Worm (Caenorhabditis elegans): Measurements from ENCODE around the gene mig-21.

DNA sequence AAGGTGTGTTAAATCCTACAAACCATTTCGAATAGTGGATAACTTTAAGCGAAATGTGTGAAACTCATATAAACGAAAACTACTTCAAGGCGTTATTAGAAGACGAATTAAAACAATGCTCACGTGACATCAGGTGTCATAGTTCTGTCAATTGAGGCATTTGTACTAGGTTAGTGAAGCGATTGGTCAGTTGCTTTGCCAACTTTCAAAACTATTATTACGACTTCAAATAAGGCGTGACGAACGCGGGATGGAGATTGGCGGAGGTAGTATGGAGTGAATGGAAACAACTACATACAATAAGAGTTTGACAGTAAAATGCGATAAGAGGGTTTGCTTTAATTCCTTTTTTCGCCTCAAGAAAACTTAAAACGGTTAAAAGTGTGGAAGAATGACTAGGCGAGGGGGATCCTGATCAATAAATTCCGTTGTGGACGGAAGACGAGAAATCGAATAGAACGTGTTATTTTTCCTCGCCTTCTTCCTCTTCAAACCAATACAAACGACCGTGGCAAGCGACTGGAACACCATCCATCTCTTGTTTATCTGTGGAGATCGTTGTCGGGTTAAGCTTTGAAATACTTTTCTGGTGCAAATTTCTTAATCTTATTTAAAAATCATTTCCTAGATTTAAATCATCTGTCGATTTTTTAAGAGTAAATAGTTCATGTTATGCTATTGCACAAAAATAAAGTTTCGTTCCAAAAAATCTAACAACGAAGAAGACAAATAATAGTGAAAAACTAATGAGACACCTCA, 37.2 kb downstream of the mig-21 start:
- TF ChIP-seq attf-3 (GFP tag; conservative IDR thresholded peaks at IDR 0.05) (no peak), attf-5 (GFP tag; optimal IDR thresholded peaks at IDR 0.05) (no peak), K11D2.4 (GFP tag; IDR thresholded peaks at IDR 0.05) (no peak), him-1 (tag; optimal IDR thresholded peaks at IDR 0.05) (no peak), ccch-3 (GFP tag; optimal IDR thresholded peaks at IDR 0.05) (no peak), nhr-90 (tag; optimal IDR thresholded peaks at IDR 0.05) (no peak), sdz-38 (tag; optimal IDR thresholded peaks at IDR 0.05) (no peak)
